Worm (Caenorhabditis elegans) whole organism, young adult: ENCODE measurements around the gene far-6.

ENCODE experiments used
- hrde-1 ChIP-seq: sonication (generic microtip); optimal IDR thresholded peaks from 2 replicates; lab custom pipeline; 2016; ENCODE audit warnings: missing genetic modification characterization, mild to moderate bottlenecking, missing compliant biosample characterization, moderate library complexity, missing genotype, missing genetic modification reagents, borderline replicate concordance
- lin-35 ChIP-seq, 3 experiments: fragments of 150-350 bp in 2 of 3; sonication (generic microtip) in 1 of 3; optimal IDR thresholded peaks; 2 replicates each; lab custom pipeline; 2014 to 2018; ENCODE audit warnings: missing biosample characterization in 3 of 3, missing genetic modification characterization in 3 of 3, missing genetic modification reagents in 3 of 3

- no peak for TF ChIP-seq lin-35 (GFP tag; optimal IDR thresholded peaks at IDR 0.05; lab: Kevin White, UChicago)
- TF ChIP-seq hrde-1, result no peak
Measured at ce11 chrIV:13374918-13375317, 46.8 kb downstream of the far-6 start.
